Worm (Caenorhabditis elegans) whole organism, L4/young adult: ENCODE results near the gene fbxb-1.

Experiments
- dao-5 ChIP-seq: sonication (generic microtip); optimal IDR thresholded peaks from 2 replicates; lab custom pipeline; 2016; ENCODE audit warnings: missing genotype, missing genetic modification characterization, moderate library complexity, missing compliant biosample characterization
- him-1 ChIP-seq: sonication (generic microtip); optimal IDR thresholded peaks from 2 replicates; lab custom pipeline; 2016; ENCODE audit warnings: missing genotype, missing genetic modification reagents, missing genetic modification characterization, missing compliant biosample characterization

ce11 chrV:19285921-19286320 lies 45.8 kb downstream of the fbxb-1 start:
- TF ChIP-seq dao-5 (no peak), him-1 (no peak)
